Fruit fly (Drosophila melanogaster) whole organism, prepupa: ENCODE results near the gene dpr20.

Experiments used
- Blimp-1 ChIP-seq: fragments of 200-800 bp; sonication (Bioruptor generic); optimal IDR thresholded peaks from 3 replicates; lab custom pipeline; 2017; ENCODE audit warnings: missing biosample characterization, missing genetic modification characterization, mild to moderate bottlenecking, moderate library complexity, missing genetic modification reagents
- CG10631 ChIP-seq: fragments of 200-800 bp; sonication (Bioruptor generic); optimal IDR thresholded peaks from 2 replicates; lab custom pipeline; 2016; ENCODE audit warnings: missing biosample characterization, missing genetic modification characterization
- CG10669 ChIP-seq: fragments of 200-800 bp; sonication (Bioruptor generic); optimal IDR thresholded peaks from 3 replicates; lab custom pipeline; 2018; ENCODE audit warnings: missing biosample characterization, mild to moderate bottlenecking, missing genetic modification characterization, moderate library complexity
- CG11762 ChIP-seq: fragments of 200-800 bp; sonication (Bioruptor generic); optimal IDR thresholded peaks from 3 replicates; lab custom pipeline; 2016; ENCODE audit warnings: missing biosample characterization, missing genetic modification characterization; ENCODE audit not compliant: insufficient read depth
- CG15336 ChIP-seq: fragments of 200-800 bp; sonication (Bioruptor generic); IDR thresholded peaks from 2 replicates; pipeline ENCODE4 v1.3.6; 2022; ENCODE audit warnings: missing biosample characterization, missing genetic modification characterization
- CG1621 ChIP-seq: fragments of 200-800 bp; sonication (Bioruptor generic); optimal IDR thresholded peaks from 3 replicates; lab custom pipeline; 2018; ENCODE audit warnings: missing biosample characterization, mild to moderate bottlenecking, missing genetic modification characterization
- CG16779 ChIP-seq: fragments of 200-800 bp; sonication (Bioruptor generic); optimal IDR thresholded peaks from 3 replicates; lab custom pipeline; 2017; ENCODE audit warnings: missing biosample characterization, mild to moderate bottlenecking, missing genetic modification characterization
- CG31627 ChIP-seq: fragments of 200-800 bp; sonication (Bioruptor generic); optimal IDR thresholded peaks from 3 replicates; lab custom pipeline; 2016; ENCODE audit warnings: missing biosample characterization, missing genetic modification characterization
- CG34406 ChIP-seq: fragments of 200-800 bp; sonication (Bioruptor generic); optimal IDR thresholded peaks from 3 replicates; lab custom pipeline; 2016; ENCODE audit warnings: missing biosample characterization, missing genetic modification characterization
- CG4318 ChIP-seq: fragments of 200-800 bp; sonication (Bioruptor generic); optimal IDR thresholded peaks from 3 replicates; lab custom pipeline; 2017; ENCODE audit warnings: missing biosample characterization, mild to moderate bottlenecking, missing genetic modification characterization
- CG6808 ChIP-seq: fragments of 200-800 bp; sonication (Bioruptor generic); optimal IDR thresholded peaks from 3 replicates; lab custom pipeline; 2017; ENCODE audit warnings: missing biosample characterization, missing genetic modification characterization, mild to moderate bottlenecking, moderate library complexity, missing genetic modification reagents
- CG6854 ChIP-seq: fragments of 200-800 bp; sonication (Bioruptor generic); optimal IDR thresholded peaks from 2 replicates; lab custom pipeline; 2017; ENCODE audit warnings: missing biosample characterization, mild to moderate bottlenecking, missing genetic modification characterization
- CG7368 ChIP-seq: fragments of 200-800 bp; sonication (Bioruptor generic); optimal IDR thresholded peaks from 3 replicates; lab custom pipeline; 2016; ENCODE audit warnings: missing biosample characterization, missing genetic modification characterization
- CG8319 ChIP-seq: fragments of 200-800 bp; sonication (Bioruptor generic); optimal IDR thresholded peaks from 3 replicates; lab custom pipeline; 2016; ENCODE audit warnings: missing biosample characterization, missing genetic modification characterization
- CG8632 ChIP-seq: fragments of 200-800 bp; sonication (Bioruptor generic); optimal IDR thresholded peaks from 3 replicates; lab custom pipeline; 2016; ENCODE audit warnings: missing biosample characterization, missing genetic modification characterization
- CG9139 ChIP-seq: fragments of 200-800 bp; sonication (Bioruptor generic); optimal IDR thresholded peaks from 3 replicates; lab custom pipeline; 2017; ENCODE audit warnings: missing biosample characterization, mild to moderate bottlenecking, missing genetic modification characterization
- Eip78C ChIP-seq: fragments of 200-800 bp; sonication (Bioruptor generic); peaks from one replicate; lab custom pipeline; 2016; ENCODE audit warnings: missing biosample characterization, missing genetic modification characterization
- Eip93F ChIP-seq: fragments of 200-800 bp; sonication (Bioruptor generic); optimal IDR thresholded peaks from 2 replicates; lab custom pipeline; 2016; ENCODE audit warnings: missing biosample characterization, mild to moderate bottlenecking, missing genetic modification characterization
- Ets21C ChIP-seq: fragments of 200-800 bp; sonication (Bioruptor generic); optimal IDR thresholded peaks from 3 replicates; lab custom pipeline; 2016; ENCODE audit warnings: missing biosample characterization, missing genetic modification characterization
- Ets96B ChIP-seq: fragments of 200-800 bp; optimal IDR thresholded peaks from 2 replicates; lab custom pipeline; 2019; ENCODE audit warnings: missing biosample characterization, mild to moderate bottlenecking, missing genetic modification characterization, moderate library complexity
- Gug ChIP-seq: fragments of 200-800 bp; sonication (Bioruptor generic); IDR thresholded peaks from 2 replicates; pipeline ENCODE4 v1.3.6; 2022; ENCODE audit warnings: missing biosample characterization, missing genetic modification characterization
- Hr38 ChIP-seq: sonication (Bioruptor generic); optimal IDR thresholded peaks from 2 replicates; lab custom pipeline; 2016; ENCODE audit warnings: missing biosample characterization, missing genetic modification characterization
- Hr4 ChIP-seq: fragments of 200-800 bp; sonication (Bioruptor generic); optimal IDR thresholded peaks from 3 replicates; lab custom pipeline; 2016; ENCODE audit warnings: missing biosample characterization, missing genetic modification characterization
- Lpt ChIP-seq: fragments of 200-800 bp; sonication (Bioruptor generic); optimal IDR thresholded peaks from 3 replicates; lab custom pipeline; 2016; ENCODE audit warnings: missing biosample characterization, missing genetic modification characterization
- Met ChIP-seq: fragments of 200-800 bp; sonication (Bioruptor generic); optimal IDR thresholded peaks from 3 replicates; lab custom pipeline; 2016; ENCODE audit warnings: missing biosample characterization, missing genetic modification characterization
- Smox ChIP-seq: fragments of 200-800 bp; sonication (Bioruptor generic); optimal IDR thresholded peaks from 3 replicates; lab custom pipeline; 2016; ENCODE audit warnings: missing biosample characterization, missing genetic modification characterization
- Sox102F ChIP-seq: fragments of 200-800 bp; sonication (Bioruptor generic); optimal IDR thresholded peaks from 2 replicates; lab custom pipeline; 2016; ENCODE audit warnings: missing biosample characterization, mild to moderate bottlenecking, missing genetic modification characterization
- Sox14 ChIP-seq: fragments of 200-800 bp; sonication (Bioruptor generic); optimal IDR thresholded peaks from 3 replicates; lab custom pipeline; 2016; ENCODE audit warnings: missing biosample characterization, missing genetic modification characterization
- Sox15 ChIP-seq: fragments of 200-800 bp; sonication (Bioruptor generic); optimal IDR thresholded peaks from 3 replicates; lab custom pipeline; 2016; ENCODE audit warnings: missing biosample characterization, missing genetic modification characterization
- achi ChIP-seq: fragments of 200-800 bp; sonication (Bioruptor generic); optimal IDR thresholded peaks from 3 replicates; lab custom pipeline; 2016; ENCODE audit warnings: missing biosample characterization, missing genetic modification characterization
- cyc ChIP-seq: fragments of 200-800 bp; sonication (Bioruptor generic); optimal IDR thresholded peaks from 3 replicates; lab custom pipeline; 2016; ENCODE audit warnings: missing biosample characterization, missing genetic modification characterization
- dac ChIP-seq: fragments of 200-800 bp; sonication (Bioruptor generic); optimal IDR thresholded peaks from 2 replicates; lab custom pipeline; 2017; ENCODE audit warnings: missing biosample characterization, mild to moderate bottlenecking, missing genetic modification characterization
- dsx ChIP-seq: fragments of 200-800 bp; optimal IDR thresholded peaks from 3 replicates; lab custom pipeline; 2019; ENCODE audit warnings: missing biosample characterization, mild to moderate bottlenecking, missing genetic modification characterization, moderate library complexity; ENCODE audit not compliant: poor library complexity, severe bottlenecking
- eg ChIP-seq: fragments of 200-800 bp; sonication (Bioruptor generic); IDR thresholded peaks from 3 replicates; pipeline ENCODE4 v1.3.6; 2022; ENCODE audit warnings: missing biosample characterization, missing genetic modification characterization
- esn ChIP-seq: fragments of 200-800 bp; sonication (Bioruptor generic); optimal IDR thresholded peaks from 2 replicates; lab custom pipeline; 2016; ENCODE audit warnings: missing biosample characterization, mild to moderate bottlenecking, missing genetic modification characterization, moderate library complexity
- fd59A ChIP-seq: fragments of 200-800 bp; sonication (Bioruptor generic); optimal IDR thresholded peaks from 2 replicates; lab custom pipeline; 2017; ENCODE audit warnings: missing biosample characterization, mild to moderate bottlenecking, missing genetic modification characterization, missing genetic modification reagents
- fkh ChIP-seq: fragments of 200-800 bp; sonication (Bioruptor generic); optimal IDR thresholded peaks from 3 replicates; lab custom pipeline; 2017; ENCODE audit warnings: missing biosample characterization, mild to moderate bottlenecking, missing genetic modification characterization, moderate library complexity
- net ChIP-seq: fragments of 200-800 bp; sonication (Bioruptor generic); optimal IDR thresholded peaks from 3 replicates; lab custom pipeline; 2016; ENCODE audit warnings: missing biosample characterization, missing genetic modification characterization
- pdm3 ChIP-seq: fragments of 200-800 bp; sonication (Bioruptor generic); optimal IDR thresholded peaks from 3 replicates; lab custom pipeline; 2016; ENCODE audit warnings: missing biosample characterization, missing genetic modification characterization
- topi ChIP-seq: fragments of 200-800 bp; sonication (Bioruptor generic); optimal IDR thresholded peaks from 3 replicates; lab custom pipeline; 2016; ENCODE audit warnings: missing biosample characterization, missing genetic modification characterization
- vri ChIP-seq: fragments of 200-800 bp; sonication (Bioruptor generic); optimal IDR thresholded peaks from 3 replicates; lab custom pipeline; 2016; ENCODE audit warnings: missing biosample characterization, mild to moderate bottlenecking, missing genetic modification characterization

Gene dpr20

dm6 chr3L:837552-838187, 19.4 kb downstream of the dpr20 start, which contains the start of the genes CG13901 and CG13887 (continued):
- TF ChIP-seq CG6808, result peak; percentile 85
- TF ChIP-seq topi (GFP tag; lab: Kevin White, UChicago), result peak; percentile 89
- no peak for TF ChIP-seq Sox102F (GFP tag; lab: Kevin White, UChicago)
- TF ChIP-seq cyc (GFP tag; lab: Kevin White, UChicago), result peak; percentile 93
- peak; percentile 94 for TF ChIP-seq Sox14 (GFP tag; lab: Kevin White, UChicago)
- TF ChIP-seq fkh, result peak; percentile 99
- peak; percentile 72 for TF ChIP-seq CG15336 (GFP tag; lab: Robert Waterston, UW)
- TF ChIP-seq CG11762 (GFP tag; lab: Kevin White, UChicago), result peak; percentile 81
- TF ChIP-seq CG9139 (GFP tag; lab: Kevin White, UChicago), result peak; percentile 35
- peak; percentile 84 for TF ChIP-seq Ets96B (tag; lab: Kevin White, UChicago)
- TF ChIP-seq CG8632 (GFP tag; lab: Kevin White, UChicago), result peak; percentile 85
- TF ChIP-seq CG4318, result no peak
- TF ChIP-seq Eip93F (GFP tag; lab: Kevin White, UChicago), result peak; percentile 79
- TF ChIP-seq CG31627 (GFP tag; lab: Kevin White, UChicago), result peak; percentile 95
- peak; percentile 70 for TF ChIP-seq dsx (GFP tag; lab: Kevin White, UChicago)
- TF ChIP-seq Hr4, result peak; percentile 94
- peak; percentile 90 for TF ChIP-seq CG34406
- TF ChIP-seq CG6854, result peak; percentile 83
- peak; percentile 93 for TF ChIP-seq esn
- peak; percentile 31 for TF ChIP-seq Hr38 (GFP tag; lab: Kevin White, UChicago)
- TF ChIP-seq dac (GFP tag; lab: Kevin White, UChicago), result peak; percentile 83
- no peak for TF ChIP-seq pdm3
- TF ChIP-seq Sox15 (GFP tag; lab: Kevin White, UChicago), result peak; percentile 90
- peak; percentile 67 for TF ChIP-seq fd59A (GFP tag; lab: Kevin White, UChicago)
- TF ChIP-seq Lpt, result peak; percentile 86
- TF ChIP-seq CG16779, result no peak
- TF ChIP-seq Met (GFP tag; lab: Kevin White, UChicago), result peak; percentile 90
- peak; percentile 90 for TF ChIP-seq vri (GFP tag; lab: Kevin White, UChicago)
- TF ChIP-seq CG1621 (tag; lab: Kevin White, UChicago), result peak; percentile 76
- TF ChIP-seq, all 60 proteins: peak for 53

DNA sequence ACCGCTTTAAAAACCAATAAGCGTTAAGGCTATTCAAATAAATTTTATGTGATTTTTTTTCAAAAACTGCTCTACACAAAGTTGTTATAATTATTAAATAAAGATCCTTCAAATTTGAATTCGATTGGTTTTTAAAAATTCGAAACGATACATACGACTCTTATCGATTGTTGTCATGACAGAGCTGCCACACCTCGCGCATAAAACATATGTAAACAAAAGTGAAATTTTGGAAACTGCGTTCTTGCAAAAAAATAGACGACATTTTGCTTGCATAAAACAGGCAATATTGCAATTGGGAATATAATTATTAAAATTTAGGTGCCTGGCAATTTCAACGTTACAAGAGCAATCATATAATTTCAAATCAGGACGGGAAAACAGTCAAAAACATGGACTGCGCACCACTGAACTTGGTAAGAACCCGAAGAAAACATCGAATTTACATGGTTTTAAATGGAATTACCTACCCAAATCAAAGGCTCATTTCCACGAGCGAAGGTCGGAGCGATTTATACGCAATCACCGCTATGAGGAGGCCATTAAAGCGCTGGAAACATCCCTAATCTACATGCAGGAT, 21.5 kb downstream of the dpr20 start, which contains the start of gene CG42554:
TSS of gene CG42554 (plus strand) at position 229 of the 580 bp plus-strand sequence.
- no peak for TF ChIP-seq Gug (GFP tag; lab: Robert Waterston, UW)
- no peak for TF ChIP-seq Smox (GFP tag; lab: Kevin White, UChicago)
- no peak for TF ChIP-seq CG10631 (GFP tag; lab: Kevin White, UChicago)
- TF ChIP-seq eg (GFP tag; lab: Robert Waterston, UW), result no peak
- no peak for TF ChIP-seq net (GFP tag; lab: Kevin White, UChicago)
- peak; percentile 11 for TF ChIP-seq Eip78C (GFP tag; lab: Kevin White, UChicago)
- TF ChIP-seq CG10669 (GFP tag; lab: Kevin White, UChicago), result no peak
- no peak for TF ChIP-seq Ets21C (GFP tag; lab: Kevin White, UChicago)
- TF ChIP-seq CG7368 (GFP tag; lab: Kevin White, UChicago), result no peak
- no peak for TF ChIP-seq achi
- TF ChIP-seq CG8319, result no peak
- peak; percentile 94 for TF ChIP-seq fkh
- TF ChIP-seq Blimp-1 (GFP tag; lab: Kevin White, UChicago), result peak; percentile 79
